Fruit fly (Drosophila melanogaster) whole organism, adult: ENCODE data around the gene CG31952.

ENCODE experiments used
- CG14711 ChIP-seq: fragments of 200-800 bp; sonication (Bioruptor generic); optimal IDR thresholded peaks from 2 replicates; lab custom pipeline; 2018; ENCODE audit warnings: missing biosample characterization, mild to moderate bottlenecking, missing genetic modification characterization, moderate library complexity
- CG5204 ChIP-seq: fragments of 200-800 bp; sonication (Bioruptor generic); optimal IDR thresholded peaks from 2 replicates; lab custom pipeline; 2016; ENCODE audit warnings: missing biosample characterization, missing genetic modification characterization
- Clk ChIP-seq: fragments of 200-800 bp; sonication (Bioruptor generic); optimal IDR thresholded peaks from 2 replicates; lab custom pipeline; 2017; ENCODE audit warnings: missing biosample characterization, missing genetic modification characterization
- toe ChIP-seq: fragments of 200-800 bp; sonication (Bioruptor generic); optimal IDR thresholded peaks from 2 replicates; lab custom pipeline; 2016; ENCODE audit warnings: missing biosample characterization, missing genetic modification characterization

dm6 chr2L:3376684-3377086 lies 39.8 kb upstream of the CG31952 start, which contains the start of the genes CG9662 and Ptpa:
- peak; percentile 56 for TF ChIP-seq CG14711 (tag; lab: Kevin White, UChicago)
- no peak for TF ChIP-seq CG5204 (GFP tag; lab: Kevin White, UChicago)
- peak; percentile 85 for TF ChIP-seq toe
- peak; percentile 33 for TF ChIP-seq Clk (GFP tag; lab: Kevin White, UChicago)
